Worm (Caenorhabditis elegans) whole organism, early embryonic: ENCODE measurements around the gene sre-1.

ENCODE experiments used
- B0310.2 ChIP-seq: sonication (generic microtip); optimal IDR thresholded peaks from 2 replicates; lab custom pipeline; 2016; ENCODE audit warnings: mild to moderate bottlenecking, missing genetic modification characterization, missing compliant biosample characterization
- F13C5.2 ChIP-seq: sonication (generic microtip); optimal IDR thresholded peaks from 2 replicates; lab custom pipeline; 2017; ENCODE audit warnings: mild to moderate bottlenecking, missing genetic modification characterization, inconsistent platforms, missing compliant biosample characterization
- aly-1 ChIP-seq: sonication (generic microtip); optimal IDR thresholded peaks from 2 replicates; lab custom pipeline; 2016; ENCODE audit warnings: missing genetic modification characterization, missing compliant biosample characterization
- ama-1 ChIP-seq: fragments of 150-350 bp; optimal IDR thresholded peaks from 2 replicates; lab custom pipeline; 2014
- ceh-13 ChIP-seq: fragments of 200-800 bp; sonication (Bioruptor generic); optimal IDR thresholded peaks from 2 replicates; lab custom pipeline; 2018; ENCODE audit warnings: mild to moderate bottlenecking, missing genetic modification characterization, missing compliant biosample characterization
- ceh-36 ChIP-seq: sonication (generic microtip); optimal IDR thresholded peaks from 2 replicates; lab custom pipeline; 2016; ENCODE audit warnings: missing genetic modification characterization, inconsistent platforms, missing compliant biosample characterization
- ets-7 ChIP-seq: sonication (generic microtip); optimal IDR thresholded peaks from 2 replicates; lab custom pipeline; 2016; ENCODE audit warnings: missing genotype, missing genetic modification characterization, missing compliant biosample characterization
- flt-1 ChIP-seq: fragments of 200-800 bp; sonication (Bioruptor generic); IDR thresholded peaks from 2 replicates; pipeline ENCODE4 v1.3.6; 2022; ENCODE audit warnings: missing genetic modification characterization, missing compliant biosample characterization
- hmbx-1 ChIP-seq: sonication (generic microtip); optimal IDR thresholded peaks from 2 replicates; lab custom pipeline; 2016; ENCODE audit warnings: mild to moderate bottlenecking, missing genetic modification characterization, missing compliant biosample characterization
- hmg-4 ChIP-seq: fragments of 200-800 bp; sonication (Bioruptor generic); optimal IDR thresholded peaks from 2 replicates; lab custom pipeline; 2018; ENCODE audit warnings: mild to moderate bottlenecking, missing genetic modification characterization, missing compliant biosample characterization
- hnd-1 ChIP-seq: sonication (generic microtip); optimal IDR thresholded peaks from 2 replicates; lab custom pipeline; 2016; ENCODE audit warnings: missing genetic modification characterization, missing compliant biosample characterization
- pes-1 ChIP-seq: fragments of 200-800 bp; sonication (Bioruptor generic); IDR thresholded peaks from 2 replicates; pipeline ENCODE4 v1.3.6; 2022; ENCODE audit warnings: missing genetic modification reagents, missing genetic modification characterization, missing compliant biosample characterization
- scrt-1 ChIP-seq: fragments of 200-800 bp; sonication (Bioruptor generic); IDR thresholded peaks from 2 replicates; pipeline ENCODE4 v1.3.6; 2022; ENCODE audit warnings: missing genetic modification characterization, missing compliant biosample characterization
- sea-1 ChIP-seq: fragments of 200-800 bp; sonication (Bioruptor generic); conservative IDR thresholded peaks from 2 replicates; pipeline ENCODE4 v1.3.6; 2022; ENCODE audit warnings: missing genetic modification characterization, missing compliant biosample characterization
- tbx-11 ChIP-seq: fragments of 200-800 bp; sonication (Bioruptor generic); IDR thresholded peaks from 2 replicates; pipeline ENCODE4 v1.3.6; 2022; ENCODE audit warnings: missing genetic modification characterization, missing compliant biosample characterization
- tbx-37 ChIP-seq: fragments of 200-800 bp; sonication (Bioruptor generic); conservative IDR thresholded peaks from 2 replicates; pipeline ENCODE4 v1.3.6; 2022; ENCODE audit warnings: missing genetic modification reagents, missing genetic modification characterization, missing compliant biosample characterization
- tra-4 ChIP-seq: sonication (generic microtip); optimal IDR thresholded peaks from 2 replicates; lab custom pipeline; 2017; ENCODE audit warnings: missing genetic modification characterization, missing compliant biosample characterization

Gene sre-1

DNA sequence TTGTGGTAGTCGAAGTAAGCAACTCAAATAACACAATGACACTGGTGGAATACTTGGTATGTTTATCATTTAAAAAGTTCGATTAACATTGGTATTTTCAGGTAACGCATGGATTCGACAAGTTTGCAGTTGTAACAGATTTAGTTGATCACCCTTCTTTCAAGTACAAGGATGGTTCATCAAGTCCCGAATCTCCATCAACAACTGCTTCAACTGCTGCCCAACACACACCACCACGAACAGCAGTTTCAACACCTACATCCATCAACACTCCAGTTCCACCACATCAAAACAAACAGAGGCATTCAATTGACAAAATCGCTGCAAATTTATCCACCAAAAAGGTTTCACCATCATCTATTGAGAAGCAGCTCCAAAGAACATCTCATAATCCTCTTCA lies 27.0 kb upstream of the sre-1 start:
- TF ChIP-seq F13C5.2 (no peak), hmg-4 (GFP tag; lab: Kevin White, UChicago) (no peak), tbx-11 (GFP tag; lab: Robert Waterston, UW) (no peak), ama-1 (lab: Kevin White, UChicago) (no peak), ceh-13 (GFP tag; lab: Kevin White, UChicago) (no peak), scrt-1 (no peak), tra-4 (tag; lab: Kevin White, UChicago) (no peak), hnd-1 (tag; lab: Kevin White, UChicago) (no peak), pes-1 (no peak)

DNA sequence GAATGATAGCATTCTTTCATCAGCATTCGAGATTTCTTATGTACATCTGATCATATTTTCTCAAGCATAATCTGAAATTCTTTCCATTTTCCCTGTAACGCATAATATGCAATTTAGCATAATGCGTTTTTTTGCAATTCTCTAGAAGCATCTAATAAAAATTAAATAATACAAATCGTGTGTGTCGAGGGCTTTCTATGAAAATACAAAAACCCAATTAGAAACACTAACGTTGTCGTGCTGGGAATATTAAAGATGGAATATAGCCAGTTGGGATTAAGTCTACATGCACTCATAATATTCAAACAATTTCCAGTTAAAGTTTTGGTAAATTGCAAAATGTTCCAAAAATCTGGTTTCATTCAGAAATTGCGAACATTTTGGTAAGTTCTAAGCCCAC lies 24.9 kb upstream of the sre-1 start, which contains the start of gene F18A1.1:
TSS of gene F18A1.1 (plus strand) at position 301 of the 400 bp plus-strand sequence.
- TF ChIP-seq scrt-1, result no peak
- TF ChIP-seq hnd-1 (tag; lab: Kevin White, UChicago), result no peak

DNA sequence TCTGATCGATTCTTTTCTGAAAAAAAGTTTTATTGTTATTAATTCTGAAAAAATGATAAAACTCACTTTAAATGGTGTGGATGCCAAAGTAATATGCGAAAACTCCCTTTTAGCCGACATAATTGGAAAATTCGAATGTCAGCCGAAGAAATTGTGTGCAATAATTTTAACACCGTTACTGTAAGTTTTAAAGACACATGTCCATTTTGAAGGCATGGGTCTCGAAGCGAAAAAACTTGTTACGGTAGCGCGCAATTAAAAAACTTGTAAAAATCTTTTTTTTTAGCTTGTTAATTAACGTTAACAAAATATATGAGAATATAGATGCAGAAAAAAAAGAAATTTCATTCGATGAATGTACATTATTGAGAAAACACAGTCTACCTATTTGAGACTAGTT lies 19.1 kb upstream of the sre-1 start, which contains the start of gene pid-1:
TSS of gene pid-1 (minus strand) at position 173 of the 400 bp plus-strand sequence.
- TF ChIP-seq scrt-1 (no peak), ama-1 (lab: Kevin White, UChicago) (no peak), ceh-13 (GFP tag; lab: Kevin White, UChicago) (no peak), ceh-36 (tag; lab: Kevin White, UChicago) (no peak), tra-4 (tag; lab: Kevin White, UChicago) (no peak), tbx-11 (GFP tag; lab: Robert Waterston, UW) (no peak), ets-7 (tag; lab: Kevin White, UChicago) (no peak), aly-1 (no peak), sea-1 (GFP tag; lab: Robert Waterston, UW) (no peak), hmg-4 (GFP tag; lab: Kevin White, UChicago) (no peak)

DNA sequence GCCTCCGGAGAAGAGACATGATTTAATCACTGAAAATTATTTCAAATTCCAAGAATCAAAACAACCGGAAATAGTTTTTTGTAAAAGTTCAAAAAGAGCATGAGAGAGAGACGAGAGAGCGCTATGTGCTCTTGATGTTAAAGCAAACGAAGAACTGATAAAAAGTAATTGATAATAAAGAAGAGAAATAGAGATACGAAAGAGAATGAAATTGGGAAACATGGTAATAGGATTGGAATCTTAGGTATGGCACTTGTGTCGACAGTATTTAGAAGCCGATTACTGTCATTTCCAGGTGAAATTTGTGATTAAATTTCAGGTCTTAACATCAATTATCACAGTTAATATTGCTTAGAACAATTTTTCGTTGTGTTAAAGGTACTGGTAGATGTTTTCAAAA lies 15.6 kb upstream of the sre-1 start, which contains the start of gene nhx-2:
TSS of gene nhx-2 (minus strand) at position 29 of the 400 bp plus-strand sequence.
- TF ChIP-seq tbx-11 (GFP tag; lab: Robert Waterston, UW) (no peak), ceh-36 (tag; lab: Kevin White, UChicago) (no peak), sea-1 (GFP tag; lab: Robert Waterston, UW) (no peak), ama-1 (lab: Kevin White, UChicago) (no peak), F13C5.2 (no peak), tbx-37 (GFP tag; lab: Robert Waterston, UW) (no peak), hmg-4 (GFP tag; lab: Kevin White, UChicago) (no peak), hnd-1 (tag; lab: Kevin White, UChicago) (no peak)

DNA sequence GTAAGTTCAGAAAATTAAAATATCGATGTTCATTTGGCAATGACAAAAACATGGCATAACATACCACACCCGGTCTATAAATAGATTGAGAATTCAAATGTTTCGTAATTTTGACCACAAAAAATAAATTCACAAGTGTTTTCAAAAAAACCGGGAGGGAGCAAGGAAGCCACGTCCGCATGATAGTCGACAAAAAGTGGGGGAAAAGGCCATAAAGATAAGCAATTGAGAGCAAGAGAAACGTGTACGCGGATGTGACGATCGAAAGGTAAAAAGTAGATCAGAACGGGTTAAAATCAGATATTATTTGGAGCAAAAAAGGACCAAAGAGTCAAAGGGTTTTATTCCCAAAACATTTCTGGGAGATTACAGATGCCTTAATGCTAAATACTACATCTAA lies 14.8 kb upstream of the sre-1 start:
- TF ChIP-seq ama-1 (lab: Kevin White, UChicago) (no peak), scrt-1 (no peak), hmg-4 (GFP tag; lab: Kevin White, UChicago) (no peak), hmbx-1 (tag; lab: Kevin White, UChicago) (no peak)

DNA sequence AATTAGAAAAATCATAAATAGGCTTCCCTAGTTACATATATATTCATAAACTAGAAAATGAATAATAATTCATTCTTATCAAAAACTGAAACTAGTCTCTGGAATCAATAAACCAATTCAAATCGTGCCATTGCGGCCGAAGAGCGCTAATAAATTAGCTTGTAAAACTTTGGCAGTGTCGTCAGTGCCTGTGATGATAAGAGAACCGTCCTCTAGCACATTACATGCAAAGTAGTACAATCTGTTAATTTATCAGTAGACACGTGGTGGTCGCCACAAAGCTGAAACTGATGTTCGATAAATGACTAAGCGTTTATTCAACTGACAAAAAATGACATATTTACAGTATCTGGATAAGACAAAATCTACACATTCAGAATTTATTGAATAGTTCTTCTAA lies 13.9 kb upstream of the sre-1 start:
- TF ChIP-seq pes-1 (no peak), tbx-11 (GFP tag; lab: Robert Waterston, UW) (no peak), hnd-1 (tag; lab: Kevin White, UChicago) (no peak), ama-1 (lab: Kevin White, UChicago) (no peak), hmg-4 (GFP tag; lab: Kevin White, UChicago) (no peak), sea-1 (GFP tag; lab: Robert Waterston, UW) (no peak), tbx-37 (GFP tag; lab: Robert Waterston, UW) (no peak), hmbx-1 (tag; lab: Kevin White, UChicago) (no peak), F13C5.2 (no peak), ceh-36 (tag; lab: Kevin White, UChicago) (no peak), ceh-13 (GFP tag; lab: Kevin White, UChicago) (no peak), flt-1 (GFP tag; lab: Robert Waterston, UW) (no peak), tra-4 (tag; lab: Kevin White, UChicago) (no peak), ets-7 (tag; lab: Kevin White, UChicago) (no peak), scrt-1 (no peak), aly-1 (no peak), B0310.2 (tag; lab: Kevin White, UChicago) (no peak)

DNA sequence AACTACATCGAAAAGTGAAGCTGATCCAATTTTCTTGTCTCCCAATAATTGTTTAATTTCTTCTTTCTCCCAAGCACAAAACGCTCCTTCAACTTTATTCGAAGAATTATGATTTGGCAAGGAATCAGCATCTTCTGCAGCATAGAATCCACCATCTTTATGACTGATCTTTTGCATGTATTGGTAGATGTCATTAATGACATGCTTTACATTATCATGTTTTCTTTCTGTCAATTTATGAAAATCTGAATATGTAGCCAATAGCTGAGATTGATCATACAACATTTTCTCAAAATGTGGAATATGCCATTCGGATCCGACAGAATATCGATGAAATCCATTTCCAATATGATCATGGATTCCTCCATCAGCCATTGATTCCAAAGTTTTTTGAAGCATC lies 12.3 kb upstream of the sre-1 start:
- TF ChIP-seq hnd-1 (tag; lab: Kevin White, UChicago) (no peak), hmbx-1 (tag; lab: Kevin White, UChicago) (no peak), tbx-37 (GFP tag; lab: Robert Waterston, UW) (no peak), ceh-13 (GFP tag; lab: Kevin White, UChicago) (no peak)

DNA sequence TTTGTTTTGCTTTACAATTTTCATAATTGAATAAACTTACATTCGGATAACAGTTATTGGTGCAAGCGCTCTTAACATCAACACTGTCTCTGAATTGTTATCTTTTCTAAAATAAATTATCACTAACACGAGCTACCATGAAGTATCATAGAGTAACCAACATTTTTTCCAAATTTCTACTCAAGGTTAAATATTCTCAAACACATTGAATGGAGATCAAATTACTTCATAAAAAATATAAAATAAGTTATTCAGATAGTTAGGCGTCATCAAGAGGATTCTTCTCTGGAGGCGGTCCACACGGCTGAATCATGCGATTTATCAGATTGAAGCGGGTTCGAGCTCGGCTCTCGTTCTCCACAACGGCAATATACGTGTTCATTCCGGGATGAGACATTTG lies 11.1 kb upstream of the sre-1 start, which contains the start of gene B0495.5:
TSS of gene B0495.5 (minus strand) at position 101 of the 400 bp plus-strand sequence.
- no peak for TF ChIP-seq hnd-1 (tag; lab: Kevin White, UChicago)
- no peak for TF ChIP-seq ama-1 (lab: Kevin White, UChicago)

DNA sequence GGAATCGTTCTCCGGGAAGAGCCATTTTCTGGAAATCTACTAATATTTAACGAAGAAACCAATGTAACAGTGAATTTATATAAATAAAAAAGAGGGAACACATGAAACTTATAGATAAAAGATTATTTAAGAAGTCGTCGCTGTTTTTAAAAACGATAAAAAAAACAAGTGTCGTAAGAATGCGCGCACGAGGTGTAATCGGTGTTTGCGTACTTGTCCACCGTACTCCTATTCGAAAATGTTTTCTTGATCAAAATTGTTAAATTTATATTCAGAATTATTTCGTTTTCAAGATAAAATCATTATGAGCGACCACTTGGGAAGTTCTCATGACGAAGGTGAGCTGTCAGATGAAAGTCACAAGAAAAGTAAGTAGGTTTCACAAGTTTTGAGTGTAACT lies 10.5 kb upstream of the sre-1 start, which contains the start of the genes moa-2 and cdk-11.1:
TSS of gene moa-2 (minus strand) at position 25 of the 400 bp plus-strand sequence.
TSS of gene cdk-11.1 (plus strand) at position 227 of the 400 bp plus-strand sequence.
- TF ChIP-seq hmg-4 (GFP tag; lab: Kevin White, UChicago), result no peak
- TF ChIP-seq ets-7 (tag; lab: Kevin White, UChicago), result no peak
- TF ChIP-seq sea-1 (GFP tag; lab: Robert Waterston, UW), result no peak
- TF ChIP-seq F13C5.2, result no peak
- TF ChIP-seq B0310.2 (tag; lab: Kevin White, UChicago), result no peak
- TF ChIP-seq tbx-37 (GFP tag; lab: Robert Waterston, UW), result no peak
- no peak for TF ChIP-seq pes-1
- TF ChIP-seq hmbx-1 (tag; lab: Kevin White, UChicago), result no peak
- TF ChIP-seq flt-1 (GFP tag; lab: Robert Waterston, UW), result no peak
- no peak for TF ChIP-seq ama-1 (lab: Kevin White, UChicago)
- TF ChIP-seq ceh-36 (tag; lab: Kevin White, UChicago), result no peak
- no peak for TF ChIP-seq scrt-1
